Fruit fly (Drosophila melanogaster): Measurements from ENCODE around the gene Cpr100A.

DNA sequence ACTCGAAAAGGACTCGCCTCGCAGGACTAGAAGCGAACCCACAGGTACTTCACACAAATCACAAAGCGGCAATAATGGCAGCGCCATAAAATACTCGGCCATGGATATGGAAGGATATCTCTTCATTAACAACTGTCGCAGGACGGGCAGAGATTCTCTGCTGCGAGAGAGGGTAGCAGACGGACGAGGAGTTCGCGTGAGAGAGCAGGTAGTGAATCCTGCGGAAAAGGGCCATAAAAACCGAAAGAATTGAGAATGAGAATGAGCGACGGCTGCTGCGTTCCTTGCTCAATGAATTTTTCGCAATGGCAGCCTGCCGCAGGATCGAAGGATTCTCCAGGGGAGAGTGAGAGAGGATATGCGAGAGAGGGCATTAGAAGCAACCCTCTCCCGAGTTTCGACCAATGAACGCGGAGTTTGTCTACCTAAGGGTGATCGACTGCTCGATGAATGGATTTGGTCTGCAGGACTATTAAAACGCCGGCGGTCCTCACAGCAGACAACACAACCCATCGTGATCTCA, 15.4 kb upstream of the Cpr100A start, which contains the start of gene tll:
- TF ChIP-seq usp (GFP tag; optimal IDR thresholded peaks at IDR 0.05) (no peak), Dll (optimal IDR thresholded peaks at IDR 0.05) (no peak)

All from whole organism.